Fruit fly (Drosophila melanogaster) whole organism, embryonic: ENCODE data around the gene CG42571.

Source experiments
- Bgb ChIP-seq: fragments of 200-800 bp; sonication (Bioruptor generic); IDR thresholded peaks from 2 replicates; pipeline ENCODE4 v1.3.6; 2022; ENCODE audit warnings: missing biosample characterization, missing genetic modification characterization; ENCODE audit not compliant: partially characterized antibody
- Bteb2 ChIP-seq: fragments of 200-800 bp; sonication (Bioruptor generic); optimal IDR thresholded peaks from 2 replicates; lab custom pipeline; 2016; ENCODE audit warnings: missing biosample characterization, missing genetic modification characterization
- CG10267 ChIP-seq: fragments of 200-800 bp; sonication (Bioruptor generic); optimal IDR thresholded peaks from 2 replicates; lab custom pipeline; 2018; ENCODE audit warnings: missing biosample characterization, mild to moderate bottlenecking, missing genetic modification characterization, moderate library complexity
- CG10274 ChIP-seq: fragments of 200-800 bp; sonication (Bioruptor generic); optimal IDR thresholded peaks from 3 replicates; lab custom pipeline; 2017; ENCODE audit warnings: missing biosample characterization, mild to moderate bottlenecking, missing genetic modification characterization
- CG12236 ChIP-seq: fragments of 200-800 bp; sonication (Bioruptor generic); optimal IDR thresholded peaks from 2 replicates; lab custom pipeline; 2016; ENCODE audit warnings: missing biosample characterization, missing genetic modification characterization
- CG12659 ChIP-seq: fragments of 200-800 bp; sonication (Bioruptor generic); optimal IDR thresholded peaks from 3 replicates; lab custom pipeline; 2017; ENCODE audit warnings: mild to moderate bottlenecking, missing biosample characterization, missing genetic modification reagents, missing genetic modification characterization
- CG13775 ChIP-seq: fragments of 200-800 bp; sonication (Bioruptor generic); optimal IDR thresholded peaks from 3 replicates; lab custom pipeline; 2017; ENCODE audit warnings: missing biosample characterization, mild to moderate bottlenecking, missing genetic modification characterization
- CG14710 ChIP-seq: fragments of 200-800 bp; sonication (Bioruptor generic); optimal IDR thresholded peaks from 3 replicates; lab custom pipeline; 2019; ENCODE audit warnings: missing biosample characterization, mild to moderate bottlenecking, missing genetic modification characterization, moderate library complexity
- CG16815 ChIP-seq: fragments of 200-800 bp; sonication (Bioruptor generic); optimal IDR thresholded peaks from 3 replicates; lab custom pipeline; 2017; ENCODE audit warnings: missing biosample characterization, mild to moderate bottlenecking, missing genetic modification characterization
- CG17829 ChIP-seq: fragments of 200-800 bp; optimal IDR thresholded peaks from 2 replicates; lab custom pipeline; 2019; ENCODE audit warnings: missing biosample characterization, mild to moderate bottlenecking, missing genetic modification characterization, moderate library complexity
- CG18262 ChIP-seq: fragments of 200-800 bp; optimal IDR thresholded peaks from 3 replicates; lab custom pipeline; 2019; ENCODE audit warnings: missing biosample characterization, mild to moderate bottlenecking, missing genetic modification characterization, moderate library complexity
- CG2120 ChIP-seq: fragments of 200-800 bp; sonication (Bioruptor generic); optimal IDR thresholded peaks from 3 replicates; lab custom pipeline; 2016; ENCODE audit warnings: missing biosample characterization, missing genetic modification characterization
- CG3065 ChIP-seq: fragments of 200-800 bp; sonication (Bioruptor generic); optimal IDR thresholded peaks from 2 replicates; lab custom pipeline; 2016; ENCODE audit warnings: missing biosample characterization, missing genetic modification characterization
- CG32767 ChIP-seq: fragments of 200-800 bp; sonication (Bioruptor generic); IDR thresholded peaks from 2 replicates; pipeline ENCODE4 v1.3.6; 2022; ENCODE audit warnings: missing biosample characterization, missing genetic modification characterization
- CG33557 ChIP-seq: fragments of 200-800 bp; sonication (Bioruptor generic); optimal IDR thresholded peaks from 2 replicates; lab custom pipeline; 2019; ENCODE audit warnings: missing biosample characterization, mild to moderate bottlenecking, missing genetic modification characterization, moderate library complexity
- CG43689 ChIP-seq: fragments of 200-800 bp; sonication (Bioruptor generic); IDR thresholded peaks from 2 replicates; pipeline ENCODE4 v1.3.6; 2022; ENCODE audit warnings: missing biosample characterization, missing genetic modification characterization
- CG4404 ChIP-seq: fragments of 200-800 bp; sonication (Bioruptor generic); IDR thresholded peaks from 2 replicates; pipeline ENCODE4 v1.3.6; 2022; ENCODE audit warnings: missing biosample characterization, missing genetic modification characterization
- CG4707 ChIP-seq: fragments of 200-800 bp; sonication (Bioruptor generic); optimal IDR thresholded peaks from 2 replicates; lab custom pipeline; 2018; ENCODE audit warnings: missing biosample characterization, mild to moderate bottlenecking, missing genetic modification characterization, moderate library complexity
- CG6791 ChIP-seq: fragments of 200-800 bp; sonication (Bioruptor generic); IDR thresholded peaks from 3 replicates; pipeline ENCODE4 v1.3.6; 2022; ENCODE audit warnings: missing biosample characterization, missing genetic modification characterization; ENCODE audit not compliant: partially characterized antibody
- CG7839 ChIP-seq: fragments of 200-800 bp; sonication (Bioruptor generic); optimal IDR thresholded peaks from 3 replicates; lab custom pipeline; 2018; ENCODE audit warnings: missing biosample characterization, mild to moderate bottlenecking, missing genetic modification characterization, moderate library complexity
- CG8924 ChIP-seq: fragments of 200-800 bp; optimal IDR thresholded peaks from 3 replicates; lab custom pipeline; 2019; ENCODE audit warnings: missing biosample characterization, mild to moderate bottlenecking, missing genetic modification characterization, moderate library complexity
- CoRest ChIP-seq: fragments of 200-800 bp; sonication (Bioruptor generic); optimal IDR thresholded peaks from 3 replicates; lab custom pipeline; 2018; ENCODE audit warnings: missing biosample characterization, mild to moderate bottlenecking, missing genetic modification characterization, moderate library complexity
- Dad ChIP-seq: fragments of 200-800 bp; sonication (Bioruptor generic); optimal IDR thresholded peaks from 3 replicates; lab custom pipeline; 2016; ENCODE audit warnings: missing biosample characterization, missing genetic modification characterization
- ERR ChIP-seq: fragments of 200-800 bp; sonication (Bioruptor generic); optimal IDR thresholded peaks from 2 replicates; lab custom pipeline; 2016; ENCODE audit warnings: missing biosample characterization, missing genetic modification characterization
- Ets65A ChIP-seq: fragments of 200-800 bp; sonication (Bioruptor generic); peaks from one replicate; lab custom pipeline; 2016; ENCODE audit warnings: missing biosample characterization, missing genetic modification characterization
- HmgD ChIP-seq: fragments of 200-800 bp; sonication (Bioruptor generic); optimal IDR thresholded peaks from 3 replicates; lab custom pipeline; 2016; ENCODE audit warnings: missing biosample characterization, missing genetic modification characterization
- MTF-1 ChIP-seq: fragments of 200-800 bp; sonication (Bioruptor generic); optimal IDR thresholded peaks from 2 replicates; lab custom pipeline; 2018; ENCODE audit warnings: missing biosample characterization, mild to moderate bottlenecking, missing genetic modification characterization, borderline replicate concordance
- Oli ChIP-seq: fragments of 200-800 bp; sonication (Bioruptor generic); optimal IDR thresholded peaks from 2 replicates; lab custom pipeline; 2018; ENCODE audit warnings: missing biosample characterization, mild to moderate bottlenecking, missing genetic modification characterization, moderate library complexity
- Optix ChIP-seq: fragments of 200-800 bp; sonication (Bioruptor generic); IDR thresholded peaks from 3 replicates; pipeline ENCODE4 v1.3.6; 2022; ENCODE audit warnings: missing biosample characterization, missing genetic modification characterization
- Xrp1 ChIP-seq: fragments of 200-800 bp; sonication (Bioruptor generic); IDR thresholded peaks from 2 replicates; pipeline ENCODE4 v1.3.6; 2022; ENCODE audit warnings: missing biosample characterization, missing genetic modification characterization
- ara ChIP-seq: fragments of 200-800 bp; sonication (Bioruptor generic); IDR thresholded peaks from 2 replicates; pipeline ENCODE4 v1.3.6; 2022; ENCODE audit warnings: missing biosample characterization, missing genetic modification characterization
- az2 ChIP-seq: fragments of 200-800 bp; sonication (Bioruptor generic); optimal IDR thresholded peaks from 3 replicates; lab custom pipeline; 2016; ENCODE audit warnings: missing biosample characterization, missing genetic modification characterization
- crc ChIP-seq: fragments of 200-800 bp; sonication (Bioruptor generic); optimal IDR thresholded peaks from 2 replicates; lab custom pipeline; 2016; ENCODE audit warnings: missing biosample characterization, missing genetic modification characterization
- danr ChIP-seq: fragments of 200-800 bp; sonication (Bioruptor generic); IDR thresholded peaks from 2 replicates; pipeline ENCODE4 v1.3.6; 2022; ENCODE audit warnings: missing biosample characterization, missing genetic modification characterization
- dimm ChIP-seq: fragments of 200-800 bp; sonication (Bioruptor generic); IDR thresholded peaks from 2 replicates; pipeline ENCODE4 v1.3.6; 2022; ENCODE audit warnings: missing biosample characterization, missing genetic modification characterization
- esg ChIP-seq: fragments of 200-800 bp; sonication (Bioruptor generic); conservative IDR thresholded peaks from 2 replicates; pipeline ENCODE4 v1.3.6; 2022; ENCODE audit warnings: missing biosample characterization, missing genetic modification characterization
- fd3F ChIP-seq: fragments of 200-800 bp; sonication (Bioruptor generic); optimal IDR thresholded peaks from 2 replicates; lab custom pipeline; 2018; ENCODE audit warnings: missing biosample characterization, mild to moderate bottlenecking, missing genetic modification characterization, moderate library complexity
- ftz-f1 ChIP-seq: fragments of 200-800 bp; sonication (Bioruptor generic); optimal IDR thresholded peaks from 2 replicates; lab custom pipeline; 2016; ENCODE audit warnings: missing biosample characterization, missing genetic modification characterization
- gem ChIP-seq: fragments of 200-800 bp; sonication (Bioruptor generic); optimal IDR thresholded peaks from 2 replicates; lab custom pipeline; 2019; ENCODE audit warnings: missing biosample characterization, mild to moderate bottlenecking, missing genetic modification characterization, moderate library complexity
- grau ChIP-seq: fragments of 200-800 bp; optimal IDR thresholded peaks from 3 replicates; lab custom pipeline; 2019; ENCODE audit warnings: missing biosample characterization, mild to moderate bottlenecking, missing genetic modification characterization, moderate library complexity
- nmo ChIP-seq: fragments of 200-800 bp; sonication (Bioruptor generic); optimal IDR thresholded peaks from 2 replicates; lab custom pipeline; 2018; ENCODE audit warnings: missing biosample characterization, mild to moderate bottlenecking, missing genetic modification characterization, moderate library complexity
- onecut ChIP-seq: fragments of 200-800 bp; sonication (Bioruptor generic); IDR thresholded peaks from 2 replicates; pipeline ENCODE4 v1.3.6; 2022; ENCODE audit warnings: missing biosample characterization, missing genetic modification characterization
- prd ChIP-seq, 3 experiments: fragments of >200 bp in 2 of 3; fragments of 200-800 bp in 1 of 3; sonication (Bioruptor generic) in 1 of 3; optimal IDR thresholded peaks in 2 of 3; IDR thresholded peaks in 1 of 3; 2 replicates in 2 of 3; 3 replicates in 1 of 3; pipeline versions ENCODE4 v1.3.6 to Lab custom; 2017 to 2022; ENCODE audit warnings: missing biosample characterization in 1 of 3, missing genetic modification characterization in 1 of 3
- rib ChIP-seq: fragments of 200-800 bp; sonication (Bioruptor generic); IDR thresholded peaks from 2 replicates; pipeline ENCODE4 v1.3.6; 2022; ENCODE audit warnings: missing biosample characterization, missing genetic modification characterization
- tio ChIP-seq: fragments of 200-800 bp; sonication (Bioruptor generic); optimal IDR thresholded peaks from 2 replicates; lab custom pipeline; 2017; ENCODE audit warnings: missing biosample characterization, missing genetic modification characterization, inconsistent platforms
- tll ChIP-seq, 2 experiments: fragments of 200-800 bp in 1 of 2; fragments of >200 bp in 1 of 2; sonication (Bioruptor generic) in 1 of 2; optimal IDR thresholded peaks; 2 replicates each; lab custom pipeline; 2017 to 2019; ENCODE audit warnings: missing biosample characterization in 2 of 2, missing genetic modification characterization in 2 of 2, mild to moderate bottlenecking in 1 of 2, moderate library complexity in 1 of 2
- trem ChIP-seq: fragments of 200-800 bp; optimal IDR thresholded peaks from 3 replicates; lab custom pipeline; 2019; ENCODE audit warnings: missing biosample characterization, mild to moderate bottlenecking, missing genetic modification characterization, moderate library complexity
- twi ChIP-seq: fragments of 200-800 bp; optimal IDR thresholded peaks from 2 replicates; lab custom pipeline; 2019; ENCODE audit warnings: missing biosample characterization, mild to moderate bottlenecking, missing genetic modification characterization, moderate library complexity
- unc-4 ChIP-seq: fragments of 200-800 bp; sonication (Bioruptor generic); IDR thresholded peaks from 2 replicates; pipeline ENCODE4 v1.3.6; 2022; ENCODE audit warnings: missing biosample characterization, missing genetic modification characterization; ENCODE audit not compliant: partially characterized antibody
- yki ChIP-seq: fragments of >200 bp; optimal IDR thresholded peaks from 3 replicates; lab custom pipeline; 2018
- zf30C ChIP-seq: fragments of 200-800 bp; sonication (Bioruptor generic); optimal IDR thresholded peaks from 3 replicates; lab custom pipeline; 2018; ENCODE audit warnings: missing biosample characterization, mild to moderate bottlenecking, missing genetic modification characterization

Gene CG42571

DNA sequence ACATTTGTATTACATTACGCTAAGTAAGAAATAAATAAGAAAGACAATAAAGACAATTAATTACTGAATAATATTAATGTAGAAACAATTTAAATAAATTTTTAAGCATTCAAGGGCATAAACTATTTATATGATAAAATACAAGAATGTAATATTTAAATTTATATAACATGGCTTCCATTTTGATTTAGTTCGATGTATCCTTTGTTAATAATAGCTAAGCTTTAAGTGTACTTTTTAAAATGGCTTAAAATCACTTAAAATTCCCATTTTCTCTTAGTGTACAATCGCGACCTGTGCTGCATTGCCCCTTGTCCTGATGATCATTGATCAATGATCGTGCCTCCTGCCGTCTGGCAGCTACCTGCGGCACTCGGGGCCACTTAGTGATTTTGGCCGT lies 45.8 kb upstream of the CG42571 start:
- TF ChIP-seq unc-4 (GFP tag; lab: Robert Waterston, UW) (no peak), prd (optimal IDR thresholded peaks at IDR 0.05; lab: Kevin White, UChicago) (no peak), prd (GFP tag; IDR thresholded peaks at IDR 0.05; lab: Robert Waterston, UW) (peak; percentile 40; the same call in 1 of the 3 replicates), rib (GFP tag; lab: Robert Waterston, UW) (no peak), Oli (tag; lab: Kevin White, UChicago) (no peak), az2 (GFP tag; lab: Kevin White, UChicago) (peak; percentile 12), Bteb2 (no peak), HmgD (GFP tag; lab: Kevin White, UChicago) (no peak), Bgb (GFP tag; lab: Robert Waterston, UW) (no peak), CG10267 (tag; lab: Kevin White, UChicago) (peak; percentile 62), tll (GFP tag; optimal IDR thresholded peaks at IDR 0.05; lab: Kevin White, UChicago) (peak in 1 of 2 experiments; percentile 3), onecut (GFP tag; lab: Robert Waterston, UW) (no peak), CG10274 (no peak), ftz-f1 (GFP tag; lab: Kevin White, UChicago) (no peak), Ets65A (no peak), CG7839 (peak; percentile 12), trem (tag; lab: Kevin White, UChicago) (peak; percentile 8), CG8924 (peak; percentile 56), CG2120 (no peak), CG3065 (no peak), nmo (GFP tag; lab: Kevin White, UChicago) (peak; percentile 37), zf30C (peak; percentile 83), grau (peak; percentile 30), crc (no peak), tio (GFP tag; lab: Kevin White, UChicago) (no peak), CG43689 (GFP tag; lab: Robert Waterston, UW) (no peak), CG17829 (peak; percentile 70), twi (tag; lab: Kevin White, UChicago) (peak; percentile 4), fd3F (GFP tag; lab: Kevin White, UChicago) (no peak), yki (lab: Kevin White, UChicago) (no peak), CG6791 (GFP tag; lab: Robert Waterston, UW) (no peak), esg (GFP tag; lab: Robert Waterston, UW) (no peak), CG4404 (peak; percentile 69), CG13775 (GFP tag; lab: Kevin White, UChicago) (peak; percentile 35), gem (tag; lab: Kevin White, UChicago) (peak; percentile 62), ERR (GFP tag; lab: Kevin White, UChicago) (no peak), CG33557 (GFP tag; lab: Kevin White, UChicago) (peak; percentile 73), MTF-1 (GFP tag; lab: Kevin White, UChicago) (no peak), CG4707 (GFP tag; lab: Kevin White, UChicago) (no peak), CG18262 (peak; percentile 81), Dad (GFP tag; lab: Kevin White, UChicago) (no peak), dimm (GFP tag; lab: Robert Waterston, UW) (no peak), Optix (no peak), danr (GFP tag; lab: Robert Waterston, UW) (no peak), CG16815 (GFP tag; lab: Kevin White, UChicago) (peak; percentile 27), CG14710 (tag; lab: Kevin White, UChicago) (peak; percentile 69), CoRest (tag; lab: Kevin White, UChicago) (peak; percentile 37), ara (GFP tag; lab: Robert Waterston, UW) (0 out of 2 replicates have a peak, but pooled peaks have one; percentile 24), CG12659 (GFP tag; lab: Kevin White, UChicago) (no peak), CG12236 (GFP tag; lab: Kevin White, UChicago) (no peak), Xrp1 (GFP tag; lab: Robert Waterston, UW) (peak; percentile 66; the same call in 1 of the 2 replicates), CG32767 (GFP tag; lab: Robert Waterston, UW) (no peak)
